Worm (Caenorhabditis elegans): Measurements from ENCODE around the gene srd-18.

DNA sequence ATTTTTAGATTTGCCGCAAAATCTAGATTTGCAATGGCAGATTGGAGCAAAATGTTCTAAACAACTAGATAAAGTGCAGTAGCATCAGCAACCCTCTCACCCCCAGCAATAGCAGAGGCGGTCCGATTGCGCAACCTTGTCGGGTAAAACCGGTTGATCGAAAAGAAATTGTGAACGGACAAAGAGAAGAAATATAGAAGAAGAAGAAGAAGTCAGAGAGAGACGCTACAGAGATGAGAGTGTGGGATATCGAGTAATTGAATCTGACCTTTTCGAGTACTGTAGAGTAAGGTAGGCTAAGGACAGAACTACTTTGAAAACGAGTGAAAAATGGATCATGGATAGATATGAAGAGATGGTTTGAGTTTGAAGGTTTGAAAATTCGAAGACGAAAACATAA is 50.8 kb downstream of the srd-18 start:
- TF ChIP-seq ama-1 (optimal IDR thresholded peaks at IDR 0.05) (no peak), ceh-36 (tag; optimal IDR thresholded peaks at IDR 0.05) (no peak), flt-1 (GFP tag; IDR thresholded peaks at IDR 0.05) (no peak)

All from whole organism, early embryonic.